Worm (Caenorhabditis elegans) whole organism, midembryonic: ENCODE data around the gene ZK686.5.

Source experiments
- T22C8.4 ChIP-seq: fragments of 200-800 bp; sonication (Bioruptor generic); IDR thresholded peaks from 2 replicates; pipeline ENCODE4 v1.3.6; 2022; ENCODE audit warnings: missing genetic modification characterization, missing compliant biosample characterization
- cog-1 ChIP-seq: sonication (generic microtip); optimal IDR thresholded peaks from 2 replicates; lab custom pipeline; 2016; ENCODE audit warnings: missing genetic modification characterization, missing compliant biosample characterization
- flt-1 ChIP-seq: fragments of 200-800 bp; sonication (Bioruptor generic); IDR thresholded peaks from 2 replicates; pipeline ENCODE4 v1.3.6; 2022; ENCODE audit warnings: missing genetic modification characterization, missing compliant biosample characterization
- klf-2 ChIP-seq: fragments of 200-800 bp; sonication (Bioruptor generic); conservative IDR thresholded peaks from 2 replicates; pipeline ENCODE4 v1.3.6; 2022; ENCODE audit warnings: missing genetic modification reagents, missing genetic modification characterization, missing compliant biosample characterization
- med-1 ChIP-seq: sonication (generic microtip); optimal IDR thresholded peaks from 2 replicates; lab custom pipeline; 2017; ENCODE audit warnings: missing genetic modification characterization, mild to moderate bottlenecking, missing compliant biosample characterization, antibody characterized with exemption, missing genetic modification reagents; ENCODE audit not compliant: insufficient read depth
- ref-1 ChIP-seq: fragments of 200-800 bp; sonication (Bioruptor generic); conservative IDR thresholded peaks from 2 replicates; pipeline ENCODE4 v1.3.6; 2022; ENCODE audit warnings: missing genetic modification reagents, missing genetic modification characterization, missing compliant biosample characterization
- tab-1 ChIP-seq: fragments of 200-800 bp; sonication (Bioruptor generic); IDR thresholded peaks from 2 replicates; pipeline ENCODE4 v1.3.6; 2022; ENCODE audit warnings: missing genetic modification characterization, missing compliant biosample characterization
- ztf-23 ChIP-seq: fragments of 200-800 bp; sonication (Bioruptor generic); IDR thresholded peaks from 2 replicates; pipeline ENCODE4 v1.3.6; 2022; ENCODE audit warnings: missing genetic modification reagents, missing genetic modification characterization, missing compliant biosample characterization
- ztf-29 ChIP-seq: fragments of 200-800 bp; sonication (Bioruptor generic); IDR thresholded peaks from 2 replicates; pipeline ENCODE4 v1.3.6; 2022; ENCODE audit warnings: missing genetic modification reagents, missing genetic modification characterization, missing compliant biosample characterization

ZK686.5 gene

ce11 chrIII:7719364-7719936, 47.9 kb downstream of the ZK686.5 start, which contains the start of gene ncl-1:
Gene ncl-1, plus strand, starts transcription at chrIII:7719729.
- TF ChIP-seq klf-2 (GFP tag; lab: Robert Waterston, UW), result no peak

- no peak for TF ChIP-seq cog-1 (tag; lab: Kevin White, UChicago)
- TF ChIP-seq T22C8.4 (GFP tag; lab: Robert Waterston, UW), result no peak
Measured at ce11 chrIII:7718318-7718717, 49.0 kb downstream of the ZK686.5 start.

ce11 chrIII:7716550-7716949, 50.8 kb downstream of the ZK686.5 start:
- no peak for TF ChIP-seq tab-1 (GFP tag; lab: Robert Waterston, UW)
- no peak for TF ChIP-seq flt-1 (GFP tag; lab: Robert Waterston, UW)
- no peak for TF ChIP-seq med-1
- TF ChIP-seq ztf-23 (GFP tag; lab: Robert Waterston, UW), result no peak
- no peak for TF ChIP-seq klf-2 (GFP tag; lab: Robert Waterston, UW)
- TF ChIP-seq T22C8.4 (GFP tag; lab: Robert Waterston, UW), result no peak
- no peak for TF ChIP-seq ztf-29 (GFP tag; lab: Robert Waterston, UW)
- TF ChIP-seq cog-1 (tag; lab: Kevin White, UChicago), result no peak
- TF ChIP-seq ref-1 (GFP tag; lab: Robert Waterston, UW), result no peak
